Worm (Caenorhabditis elegans): Measurements from ENCODE around the gene nhr-27.
A peak's percentile ranks its signal among the peaks of the same experiment; 100 is the strongest.

Gene nhr-27

ce11 chrX:12843530-12843929 is 35.4 kb upstream of the nhr-27 start (continued):
- TF ChIP-seq attf-6 (GFP tag; IDR thresholded peaks at IDR 0.05) (0 out of 2 replicates have a peak, but pooled peaks have one; percentile 41), ceh-40 (GFP tag; IDR thresholded peaks at IDR 0.05) (0 out of 2 replicates have a peak, but pooled peaks have one; percentile 37), F33H1.4 (GFP tag; IDR thresholded peaks at IDR 0.05) (no peak), repo-1 (tag; optimal IDR thresholded peaks at IDR 0.05) (peak; percentile 18), gei-17 (GFP tag; optimal IDR thresholded peaks at IDR 0.05) (no peak), ekl-4 (GFP tag; IDR thresholded peaks at IDR 0.05) (no peak), hlh-12 (tag; optimal IDR thresholded peaks at IDR 0.05) (no peak), somi-1 (GFP tag; optimal IDR thresholded peaks at IDR 0.05) (peak; percentile 51), ccch-3 (GFP tag; optimal IDR thresholded peaks at IDR 0.05) (no peak), nhr-179 (tag; optimal IDR thresholded peaks at IDR 0.05) (no peak), egl-44 (GFP tag; IDR thresholded peaks at IDR 0.05) (no peak), snpc-1.1 (tag; optimal IDR thresholded peaks at IDR 0.05; ENCODE audit: insufficient read depth) (no peak), dpl-1 (GFP tag; optimal IDR thresholded peaks at IDR 0.05) (no peak), aptf-2 (GFP tag; conservative IDR thresholded peaks at IDR 0.05) (no peak), ztf-18 (tag; optimal IDR thresholded peaks at IDR 0.05) (peak; percentile 57), F10E7.11 (tag; optimal IDR thresholded peaks at IDR 0.05) (no peak), efl-1 (GFP tag; optimal IDR thresholded peaks at IDR 0.05) (no peak), K11D2.4 (GFP tag; IDR thresholded peaks at IDR 0.05) (peak; percentile 46; the same call in 1 of the 2 replicates), snpc-3.4 (tag; optimal IDR thresholded peaks at IDR 0.05) (no peak), nhr-80 (tag; optimal IDR thresholded peaks at IDR 0.05) (no peak), lin-54 (GFP tag; optimal IDR thresholded peaks at IDR 0.05) (no peak), ztf-25 (GFP tag; IDR thresholded peaks at IDR 0.05) (0 out of 2 replicates have a peak, but pooled peaks have one; percentile 61), mcd-1 (GFP tag; IDR thresholded peaks at IDR 0.05) (peak; percentile 43), F37B4.10 (GFP tag; IDR thresholded peaks at IDR 0.05) (no peak), rec-8 (tag; optimal IDR thresholded peaks at IDR 0.05) (peak; percentile 21 to 43), sptf-2 (GFP tag; optimal IDR thresholded peaks at IDR 0.05) (no peak), F55B11.4 (tag; optimal IDR thresholded peaks at IDR 0.05; ENCODE audit: borderline replicate concordance, insufficient read depth) (no peak), tbp1 (GFP tag; optimal IDR thresholded peaks at IDR 0.05) (peak; percentile 97), ztf-26 (tag; optimal IDR thresholded peaks at IDR 0.05) (no peak), sdz-38 (tag; optimal IDR thresholded peaks at IDR 0.05) (no peak), T26A5.8 (tag; optimal IDR thresholded peaks at IDR 0.05) (peak; percentile 59), lir-1 (GFP tag; conservative IDR thresholded peaks at IDR 0.05) (no peak; the same call in 1 of the 2 replicates), athp-1 (tag; optimal IDR thresholded peaks at IDR 0.05) (peak; percentile 68), rpc-1 (optimal IDR thresholded peaks at IDR 0.05) (peak; percentile 80), rpc-1 (tag; optimal IDR thresholded peaks at IDR 0.05) (peak; percentile 88), mes-4 (tag; optimal IDR thresholded peaks at IDR 0.05) (no peak), hrde-1 (tag; optimal IDR thresholded peaks at IDR 0.05; ENCODE audit: borderline replicate concordance) (no peak), cebp-2 (GFP tag; IDR thresholded peaks at IDR 0.05) (no peak), sea-2 (GFP tag; IDR thresholded peaks at IDR 0.05) (no peak), let-526 (GFP tag; IDR thresholded peaks at IDR 0.05) (no peak), fkh-3 (tag; optimal IDR thresholded peaks at IDR 0.05) (no peak), ztf-28 (GFP tag; IDR thresholded peaks at IDR 0.05) (no peak), C17E4.6 (GFP tag; IDR thresholded peaks at IDR 0.05) (no peak), tbx-9 (tag; optimal IDR thresholded peaks at IDR 0.05; ENCODE audit: borderline replicate concordance) (no peak), unc-130 (GFP tag; optimal IDR thresholded peaks at IDR 0.05) (no peak), dox-1 (GFP tag; IDR thresholded peaks at IDR 0.05) (peak; percentile 76), Y56A3A.18 (GFP tag; IDR thresholded peaks at IDR 0.05) (no peak), lin-35 (GFP tag; optimal IDR thresholded peaks at IDR 0.05) (peak in 1 of 3 experiments; percentile 48), lin-40 (tag; optimal IDR thresholded peaks at IDR 0.05) (peak; percentile 40), F57C9.4 (tag; optimal IDR thresholded peaks at IDR 0.05) (no peak)

All from whole organism, young adult.